Worm (Caenorhabditis elegans): Measurements from ENCODE around the gene cutl-11.

DNA sequence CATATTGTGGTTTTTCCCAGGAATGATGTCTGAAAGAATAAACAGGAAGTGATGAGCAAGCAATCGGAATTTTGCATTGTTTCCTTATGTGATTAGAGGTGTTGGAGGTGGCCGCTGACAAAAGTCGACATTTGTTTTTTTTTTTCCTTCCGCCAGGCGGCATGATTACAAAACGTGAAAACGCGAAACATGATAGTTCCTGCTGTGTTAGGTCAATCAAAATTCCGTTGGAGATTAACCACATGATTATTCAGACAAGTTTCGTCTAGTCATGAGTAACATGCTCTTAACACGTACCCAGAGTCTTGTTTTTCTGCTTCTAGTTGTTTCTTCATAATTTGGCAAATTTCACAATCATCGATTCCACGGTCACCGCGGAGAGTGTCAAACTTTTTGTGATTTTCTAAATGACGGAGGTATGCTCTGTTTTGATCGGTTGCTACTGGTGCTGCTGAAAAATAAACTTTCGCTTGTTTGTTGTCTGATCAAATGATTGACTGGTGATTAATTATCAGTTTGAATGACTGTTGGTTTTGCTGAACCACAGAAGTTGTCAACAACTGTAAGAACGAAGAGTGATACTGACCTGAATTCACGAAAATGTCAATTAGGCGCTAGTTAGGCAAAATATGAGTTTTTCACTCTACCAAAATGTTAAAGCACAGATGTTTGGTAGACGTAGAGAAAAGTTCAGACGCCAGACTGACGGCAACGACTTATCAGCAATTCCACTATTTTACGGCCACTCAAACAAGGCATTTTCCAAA lies 28.7 kb upstream of the cutl-11 start:
- TF ChIP-seq dao-5 (tag; optimal IDR thresholded peaks at IDR 0.05) (no peak), him-1 (tag; optimal IDR thresholded peaks at IDR 0.05) (no peak)

All from whole organism, L4/young adult.